Fruit fly (Drosophila melanogaster) whole organism, prepupa: ENCODE results near the gene CG12470.
A peak's percentile ranks its signal among the peaks of the same experiment; 100 is the strongest.

Experiments
- CG10631 ChIP-seq: fragments of 200-800 bp; sonication (Bioruptor generic); optimal IDR thresholded peaks from 2 replicates; lab custom pipeline; 2016; ENCODE audit warnings: missing biosample characterization, missing genetic modification characterization
- CG10669 ChIP-seq: fragments of 200-800 bp; sonication (Bioruptor generic); optimal IDR thresholded peaks from 3 replicates; lab custom pipeline; 2018; ENCODE audit warnings: missing biosample characterization, mild to moderate bottlenecking, missing genetic modification characterization, moderate library complexity
- CG11294 ChIP-seq: fragments of 200-800 bp; sonication (Bioruptor generic); IDR thresholded peaks from 2 replicates; pipeline ENCODE4 v1.3.6; 2022; ENCODE audit warnings: missing biosample characterization, missing genetic modification characterization
- CG11902 ChIP-seq: fragments of 200-800 bp; sonication (Bioruptor generic); optimal IDR thresholded peaks from 3 replicates; lab custom pipeline; 2016; ENCODE audit warnings: missing biosample characterization, missing genetic modification characterization
- CG15336 ChIP-seq: fragments of 200-800 bp; sonication (Bioruptor generic); IDR thresholded peaks from 2 replicates; pipeline ENCODE4 v1.3.6; 2022; ENCODE audit warnings: missing biosample characterization, missing genetic modification characterization
- CG1621 ChIP-seq: fragments of 200-800 bp; sonication (Bioruptor generic); optimal IDR thresholded peaks from 3 replicates; lab custom pipeline; 2018; ENCODE audit warnings: missing biosample characterization, mild to moderate bottlenecking, missing genetic modification characterization
- CG3032 ChIP-seq: fragments of 200-800 bp; optimal IDR thresholded peaks from 2 replicates; lab custom pipeline; 2019; ENCODE audit warnings: missing biosample characterization, mild to moderate bottlenecking, missing genetic modification characterization, moderate library complexity
- CG31627 ChIP-seq: fragments of 200-800 bp; sonication (Bioruptor generic); optimal IDR thresholded peaks from 3 replicates; lab custom pipeline; 2016; ENCODE audit warnings: missing biosample characterization, missing genetic modification characterization
- CG34406 ChIP-seq: fragments of 200-800 bp; sonication (Bioruptor generic); optimal IDR thresholded peaks from 3 replicates; lab custom pipeline; 2016; ENCODE audit warnings: missing biosample characterization, missing genetic modification characterization
- CG3919 ChIP-seq: fragments of 200-800 bp; sonication (Bioruptor generic); optimal IDR thresholded peaks from 3 replicates; lab custom pipeline; 2016; ENCODE audit warnings: missing biosample characterization, missing genetic modification characterization
- CG4318 ChIP-seq: fragments of 200-800 bp; sonication (Bioruptor generic); optimal IDR thresholded peaks from 3 replicates; lab custom pipeline; 2017; ENCODE audit warnings: missing biosample characterization, mild to moderate bottlenecking, missing genetic modification characterization
- CG6163 ChIP-seq: fragments of 200-800 bp; sonication (Bioruptor generic); IDR thresholded peaks from 3 replicates; pipeline ENCODE4 v1.3.6; 2022; ENCODE audit warnings: missing biosample characterization, missing genetic modification characterization
- CG6808 ChIP-seq: fragments of 200-800 bp; sonication (Bioruptor generic); optimal IDR thresholded peaks from 3 replicates; lab custom pipeline; 2017; ENCODE audit warnings: missing biosample characterization, missing genetic modification characterization, mild to moderate bottlenecking, moderate library complexity, missing genetic modification reagents
- CG8119 ChIP-seq: fragments of 200-800 bp; sonication (Bioruptor generic); IDR thresholded peaks from 3 replicates; pipeline ENCODE4 v1.3.6; 2022; ENCODE audit warnings: missing biosample characterization, missing genetic modification characterization
- CG8632 ChIP-seq: fragments of 200-800 bp; sonication (Bioruptor generic); optimal IDR thresholded peaks from 3 replicates; lab custom pipeline; 2016; ENCODE audit warnings: missing biosample characterization, missing genetic modification characterization
- Eip78C ChIP-seq: fragments of 200-800 bp; sonication (Bioruptor generic); peaks from one replicate; lab custom pipeline; 2016; ENCODE audit warnings: missing biosample characterization, missing genetic modification characterization
- Eip93F ChIP-seq: fragments of 200-800 bp; sonication (Bioruptor generic); optimal IDR thresholded peaks from 2 replicates; lab custom pipeline; 2016; ENCODE audit warnings: missing biosample characterization, mild to moderate bottlenecking, missing genetic modification characterization
- Ets96B ChIP-seq: fragments of 200-800 bp; optimal IDR thresholded peaks from 2 replicates; lab custom pipeline; 2019; ENCODE audit warnings: missing biosample characterization, mild to moderate bottlenecking, missing genetic modification characterization, moderate library complexity
- Gug ChIP-seq: fragments of 200-800 bp; sonication (Bioruptor generic); IDR thresholded peaks from 2 replicates; pipeline ENCODE4 v1.3.6; 2022; ENCODE audit warnings: missing biosample characterization, missing genetic modification characterization
- Hr4 ChIP-seq: fragments of 200-800 bp; sonication (Bioruptor generic); optimal IDR thresholded peaks from 3 replicates; lab custom pipeline; 2016; ENCODE audit warnings: missing biosample characterization, missing genetic modification characterization
- Lpt ChIP-seq: fragments of 200-800 bp; sonication (Bioruptor generic); optimal IDR thresholded peaks from 3 replicates; lab custom pipeline; 2016; ENCODE audit warnings: missing biosample characterization, missing genetic modification characterization
- Met ChIP-seq: fragments of 200-800 bp; sonication (Bioruptor generic); optimal IDR thresholded peaks from 3 replicates; lab custom pipeline; 2016; ENCODE audit warnings: missing biosample characterization, missing genetic modification characterization
- Sox102F ChIP-seq: fragments of 200-800 bp; sonication (Bioruptor generic); optimal IDR thresholded peaks from 2 replicates; lab custom pipeline; 2016; ENCODE audit warnings: missing biosample characterization, mild to moderate bottlenecking, missing genetic modification characterization
- Sox14 ChIP-seq: fragments of 200-800 bp; sonication (Bioruptor generic); optimal IDR thresholded peaks from 3 replicates; lab custom pipeline; 2016; ENCODE audit warnings: missing biosample characterization, missing genetic modification characterization
- Sox15 ChIP-seq: fragments of 200-800 bp; sonication (Bioruptor generic); optimal IDR thresholded peaks from 3 replicates; lab custom pipeline; 2016; ENCODE audit warnings: missing biosample characterization, missing genetic modification characterization
- cyc ChIP-seq: fragments of 200-800 bp; sonication (Bioruptor generic); optimal IDR thresholded peaks from 3 replicates; lab custom pipeline; 2016; ENCODE audit warnings: missing biosample characterization, missing genetic modification characterization
- dac ChIP-seq: fragments of 200-800 bp; sonication (Bioruptor generic); optimal IDR thresholded peaks from 2 replicates; lab custom pipeline; 2017; ENCODE audit warnings: missing biosample characterization, mild to moderate bottlenecking, missing genetic modification characterization
- dsx ChIP-seq: fragments of 200-800 bp; optimal IDR thresholded peaks from 3 replicates; lab custom pipeline; 2019; ENCODE audit warnings: missing biosample characterization, mild to moderate bottlenecking, missing genetic modification characterization, moderate library complexity; ENCODE audit not compliant: poor library complexity, severe bottlenecking
- esn ChIP-seq: fragments of 200-800 bp; sonication (Bioruptor generic); optimal IDR thresholded peaks from 2 replicates; lab custom pipeline; 2016; ENCODE audit warnings: missing biosample characterization, mild to moderate bottlenecking, missing genetic modification characterization, moderate library complexity
- fkh ChIP-seq: fragments of 200-800 bp; sonication (Bioruptor generic); optimal IDR thresholded peaks from 3 replicates; lab custom pipeline; 2017; ENCODE audit warnings: missing biosample characterization, mild to moderate bottlenecking, missing genetic modification characterization, moderate library complexity
- lz ChIP-seq: fragments of 200-800 bp; sonication (Bioruptor generic); optimal IDR thresholded peaks from 3 replicates; lab custom pipeline; 2016; ENCODE audit warnings: missing biosample characterization, missing genetic modification characterization
- net ChIP-seq: fragments of 200-800 bp; sonication (Bioruptor generic); optimal IDR thresholded peaks from 3 replicates; lab custom pipeline; 2016; ENCODE audit warnings: missing biosample characterization, missing genetic modification characterization
- pdm3 ChIP-seq: fragments of 200-800 bp; sonication (Bioruptor generic); optimal IDR thresholded peaks from 3 replicates; lab custom pipeline; 2016; ENCODE audit warnings: missing biosample characterization, missing genetic modification characterization
- salr ChIP-seq, 2 experiments: fragments of 200-800 bp; sonication (Bioruptor generic); optimal IDR thresholded peaks; 3 replicates each; lab custom pipeline; 2016 to 2018; ENCODE audit warnings: missing biosample characterization in 2 of 2, missing genetic modification characterization in 2 of 2, mild to moderate bottlenecking in 1 of 2
- ss ChIP-seq, 2 experiments: fragments of 200-800 bp; sonication (Bioruptor generic); optimal IDR thresholded peaks; 2 replicates in 1 of 2; 3 replicates in 1 of 2; lab custom pipeline; 2017 to 2018; ENCODE audit warnings: mild to moderate bottlenecking in 2 of 2, missing biosample characterization in 2 of 2, missing genetic modification characterization in 2 of 2, moderate library complexity in 1 of 2
- svp ChIP-seq: fragments of 200-800 bp; sonication (Bioruptor generic); peaks from one replicate; lab custom pipeline; 2016; ENCODE audit warnings: missing biosample characterization, missing genetic modification characterization
- topi ChIP-seq: fragments of 200-800 bp; sonication (Bioruptor generic); optimal IDR thresholded peaks from 3 replicates; lab custom pipeline; 2016; ENCODE audit warnings: missing biosample characterization, missing genetic modification characterization
- vri ChIP-seq: fragments of 200-800 bp; sonication (Bioruptor generic); optimal IDR thresholded peaks from 3 replicates; lab custom pipeline; 2016; ENCODE audit warnings: missing biosample characterization, mild to moderate bottlenecking, missing genetic modification characterization

Gene CG12470

DNA sequence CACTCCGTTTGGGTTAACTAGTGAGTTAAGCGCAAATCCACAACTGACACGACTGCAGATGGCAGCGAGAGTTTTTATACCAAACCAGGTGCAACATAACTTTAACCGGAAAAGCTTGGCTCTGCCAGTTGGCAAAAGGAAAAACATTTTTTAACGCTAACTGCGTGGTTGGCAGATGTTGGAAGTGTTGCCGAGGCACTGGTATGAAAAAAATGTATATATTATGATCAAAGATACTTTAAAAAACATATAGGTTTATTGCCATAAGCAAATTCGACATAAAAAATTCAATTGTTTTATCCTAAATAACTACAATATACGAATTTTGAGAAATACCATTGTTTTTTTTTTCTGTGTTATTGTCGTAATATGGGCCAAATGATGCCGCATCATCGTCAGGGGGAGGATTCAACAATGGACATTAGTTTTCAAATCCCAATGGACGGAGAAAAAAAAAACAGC lies 40.5 kb upstream of the CG12470 start, which contains the start of gene CG13376 (continued):
- TF ChIP-seq dsx (GFP tag; lab: Kevin White, UChicago) (no peak), Sox102F (no peak), Hr4 (GFP tag; lab: Kevin White, UChicago) (peak; percentile 32), CG3919 (GFP tag; lab: Kevin White, UChicago) (no peak)

- TF ChIP-seq Lpt (GFP tag; lab: Kevin White, UChicago) (no peak), Eip78C (GFP tag; lab: Kevin White, UChicago) (peak; percentile 32), CG8119 (0 out of 3 replicates have a peak, but pooled peaks have one; percentile 17), Sox102F (no peak)
These were observed 39.5 kb upstream of the CG12470 start for dm6 chrX:267979-268378.

- no peak for TF ChIP-seq CG8632 (GFP tag; lab: Kevin White, UChicago)
- TF ChIP-seq fkh (GFP tag; lab: Kevin White, UChicago) = peak; percentile 77
- 0 out of 3 replicates have a peak, but pooled peaks have one; percentile 9 for TF ChIP-seq CG6163 (GFP tag; lab: Robert Waterston, UW)
- TF ChIP-seq salr (GFP tag; optimal IDR thresholded peaks at IDR 0.05; lab: Kevin White, UChicago) = no peak
These were observed 31.4 kb upstream of the CG12470 start for dm6 chrX:276065-276464.

DNA sequence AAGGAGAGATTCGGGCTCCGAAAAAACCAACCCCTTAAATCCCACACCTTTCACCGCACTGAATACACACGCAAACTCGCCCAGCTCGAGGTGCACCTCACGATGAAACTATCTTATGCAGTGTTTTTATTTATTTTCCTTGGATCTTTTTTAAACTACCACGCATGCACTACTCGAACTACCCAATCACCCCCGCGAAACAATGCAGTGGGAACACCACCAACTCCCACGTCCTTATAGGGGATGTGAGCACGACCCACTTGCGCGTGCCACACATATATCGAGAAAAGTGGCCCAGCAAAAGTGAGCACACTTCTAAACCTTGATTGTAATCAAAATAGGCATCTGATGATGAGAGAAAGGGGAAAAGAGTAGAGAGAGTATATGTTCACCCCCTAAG lies 30.9 kb upstream of the CG12470 start:
- TF ChIP-seq CG10631 (GFP tag; lab: Kevin White, UChicago) = no peak
- no peak for TF ChIP-seq svp (GFP tag; lab: Kevin White, UChicago)

DNA sequence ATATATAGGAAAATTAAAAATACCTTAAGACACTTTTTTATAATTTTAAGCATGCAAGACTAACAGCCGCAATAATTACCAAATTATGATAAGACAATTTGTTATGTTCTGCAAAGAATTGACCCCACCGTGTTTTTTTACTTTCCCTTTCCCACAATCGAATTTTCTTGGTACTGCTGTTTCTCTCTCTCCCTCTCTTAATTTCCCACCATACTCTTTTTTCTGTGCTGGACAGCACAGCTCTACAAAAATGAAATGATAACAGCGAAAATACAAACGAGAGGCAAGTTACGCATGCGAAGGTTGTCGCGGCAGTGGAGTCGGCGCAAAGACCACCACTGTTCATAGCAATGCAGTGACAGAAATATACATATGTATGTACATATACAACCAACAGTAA lies 29.6 kb upstream of the CG12470 start:
- TF ChIP-seq topi (GFP tag; lab: Kevin White, UChicago) = no peak
- TF ChIP-seq CG4318 = no peak
- TF ChIP-seq CG34406 (GFP tag; lab: Kevin White, UChicago) = no peak
- TF ChIP-seq Lpt (GFP tag; lab: Kevin White, UChicago) = no peak

DNA sequence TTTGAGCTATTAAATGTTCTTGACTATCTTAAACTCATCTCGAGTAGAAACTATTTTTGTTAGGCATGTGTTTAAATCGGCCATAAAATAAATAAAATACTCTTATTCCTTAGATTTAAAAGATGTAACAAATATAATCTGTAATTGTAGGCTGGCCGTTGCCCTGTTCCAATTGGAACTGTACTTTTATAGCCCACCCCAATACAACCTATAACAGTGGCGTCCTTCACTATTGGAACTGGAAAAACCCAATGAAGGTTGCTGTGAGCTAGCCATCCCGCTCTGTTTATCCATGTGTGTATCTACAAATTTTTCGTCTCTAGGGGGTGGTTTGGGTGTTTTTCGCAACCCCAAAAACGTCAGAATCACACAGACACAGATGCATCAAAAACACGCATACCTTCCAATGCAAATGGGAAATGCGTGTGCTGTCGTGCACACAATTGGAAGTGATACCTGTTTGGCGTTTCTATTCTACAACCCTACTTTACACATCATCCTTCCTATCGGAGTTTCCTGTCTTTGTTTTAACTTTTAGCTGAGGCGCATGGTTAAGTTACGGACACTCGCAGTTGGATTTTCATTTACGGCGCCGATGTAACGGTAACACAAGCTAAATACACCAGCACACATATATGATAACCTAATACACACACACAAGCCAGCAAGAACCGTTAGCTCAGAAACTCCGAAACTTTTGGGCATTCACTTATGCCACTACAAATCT lies 29.0 kb upstream of the CG12470 start:
- TF ChIP-seq Gug = no peak
- TF ChIP-seq vri (GFP tag; lab: Kevin White, UChicago) = no peak
- peak; percentile 33 for TF ChIP-seq net (GFP tag; lab: Kevin White, UChicago)
- TF ChIP-seq svp (GFP tag; lab: Kevin White, UChicago) = no peak
- peak; percentile 7 for TF ChIP-seq Lpt (GFP tag; lab: Kevin White, UChicago)
- TF ChIP-seq cyc (GFP tag; lab: Kevin White, UChicago) = peak; percentile 8
- TF ChIP-seq CG10631 (GFP tag; lab: Kevin White, UChicago) = peak; percentile 41
- no peak for TF ChIP-seq Met
- TF ChIP-seq Sox14 (GFP tag; lab: Kevin White, UChicago) = no peak
- TF ChIP-seq CG11902 (GFP tag; lab: Kevin White, UChicago) = no peak
- TF ChIP-seq CG4318 = no peak
- peak; percentile 11 for TF ChIP-seq CG3919 (GFP tag; lab: Kevin White, UChicago)
- no peak for TF ChIP-seq CG15336 (GFP tag; lab: Robert Waterston, UW)
- peak; percentile 28 for TF ChIP-seq CG31627 (GFP tag; lab: Kevin White, UChicago)
- peak; percentile 39; the same call in 1 of the 3 replicates for TF ChIP-seq CG8119
- no peak for TF ChIP-seq lz (GFP tag; lab: Kevin White, UChicago)
- no peak for TF ChIP-seq CG34406 (GFP tag; lab: Kevin White, UChicago)
- TF ChIP-seq ss (GFP tag; optimal IDR thresholded peaks at IDR 0.05; lab: Kevin White, UChicago) = no peak
- TF ChIP-seq esn = no peak
- no peak for TF ChIP-seq CG1621 (tag; lab: Kevin White, UChicago)
- TF ChIP-seq Eip93F = no peak
- TF ChIP-seq CG6808 (GFP tag; lab: Kevin White, UChicago) = no peak
- no peak for TF ChIP-seq Sox15 (GFP tag; lab: Kevin White, UChicago)
- TF ChIP-seq Sox102F = no peak
- TF ChIP-seq fkh (GFP tag; lab: Kevin White, UChicago) = no peak
- TF ChIP-seq CG11294 (GFP tag; lab: Robert Waterston, UW) = no peak
- TF ChIP-seq Hr4 (GFP tag; lab: Kevin White, UChicago) = peak; percentile 56
- TF ChIP-seq Eip78C (GFP tag; lab: Kevin White, UChicago) = peak; percentile 83
- peak; percentile 17 for TF ChIP-seq CG10669
- TF ChIP-seq topi (GFP tag; lab: Kevin White, UChicago) = no peak
- TF ChIP-seq Ets96B (tag; lab: Kevin White, UChicago) = peak; percentile 6
- TF ChIP-seq dac (GFP tag; lab: Kevin White, UChicago) = no peak
- no peak for TF ChIP-seq CG3032 (tag; lab: Kevin White, UChicago)
- no peak for TF ChIP-seq pdm3 (GFP tag; lab: Kevin White, UChicago)
- TF ChIP-seq salr (GFP tag; optimal IDR thresholded peaks at IDR 0.05; lab: Kevin White, UChicago) = peak in 1 of 2 experiments; percentile 32
